Worm (Caenorhabditis elegans) whole organism, L2 larva: ENCODE measurements around the gene pqn-16.

Experiments
- C34F6.9 ChIP-seq: fragments of 150-350 bp; optimal IDR thresholded peaks from 2 replicates; lab custom pipeline; 2014; ENCODE audit warnings: missing biosample characterization, missing genetic modification characterization
- F13H6.1 ChIP-seq: sonication (generic microtip); optimal IDR thresholded peaks from 2 replicates; lab custom pipeline; 2016; ENCODE audit warnings: missing genetic modification characterization, missing compliant biosample characterization
- aly-2 ChIP-seq: fragments of 150-350 bp; optimal IDR thresholded peaks from 2 replicates; lab custom pipeline; 2014; ENCODE audit warnings: missing biosample characterization, missing genetic modification characterization
- ama-1 ChIP-seq: fragments of 150-350 bp; optimal IDR thresholded peaks from 2 replicates; lab custom pipeline; 2018; ENCODE audit warnings: inconsistent platforms
- blmp-1 ChIP-seq: sonication (generic microtip); optimal IDR thresholded peaks from 2 replicates; lab custom pipeline; 2017; ENCODE audit warnings: missing genetic modification characterization, mild to moderate bottlenecking, missing compliant biosample characterization, antibody characterized with exemption, moderate library complexity; ENCODE audit not compliant: insufficient read depth
- ceh-16 ChIP-seq: fragments of 150-350 bp; optimal IDR thresholded peaks from 2 replicates; lab custom pipeline; 2014; ENCODE audit warnings: missing biosample characterization, missing genetic modification characterization
- ceh-82 ChIP-seq: fragments of 150-350 bp; optimal IDR thresholded peaks from 2 replicates; lab custom pipeline; 2014; ENCODE audit warnings: missing biosample characterization, missing genetic modification characterization
- crh-2 ChIP-seq: sonication (generic microtip); optimal IDR thresholded peaks from 2 replicates; lab custom pipeline; 2017; ENCODE audit warnings: missing biosample characterization, missing genetic modification characterization
- elt-1 ChIP-seq: fragments of 150-350 bp; optimal IDR thresholded peaks from 2 replicates; lab custom pipeline; 2014; ENCODE audit warnings: missing biosample characterization, missing genetic modification characterization
- elt-3 ChIP-seq: sonication (generic microtip); optimal IDR thresholded peaks from 2 replicates; lab custom pipeline; 2017; ENCODE audit warnings: missing biosample characterization, missing genetic modification characterization
- fos-1 ChIP-seq: fragments of 150-350 bp; optimal IDR thresholded peaks from 2 replicates; lab custom pipeline; 2014; ENCODE audit warnings: missing biosample characterization, missing genetic modification characterization
- gmeb-1 ChIP-seq: fragments of 150-350 bp; optimal IDR thresholded peaks from 2 replicates; lab custom pipeline; 2014; ENCODE audit warnings: missing biosample characterization, missing genetic modification characterization
- lsy-2 ChIP-seq, 2 experiments: fragments of 150-350 bp in 1 of 2; sonication (generic microtip) in 1 of 2; optimal IDR thresholded peaks; 2 replicates each; lab custom pipeline; 2014 to 2017; ENCODE audit warnings: missing biosample characterization in 2 of 2, missing genetic modification characterization in 2 of 2
- mab-5 ChIP-seq: fragments of 150-350 bp; optimal IDR thresholded peaks from 2 replicates; lab custom pipeline; 2014; ENCODE audit warnings: missing biosample characterization, missing genetic modification characterization
- mbf-1 ChIP-seq: sonication (generic microtip); optimal IDR thresholded peaks from 2 replicates; lab custom pipeline; 2017; ENCODE audit warnings: missing biosample characterization, missing genetic modification characterization
- mdl-1 ChIP-seq, 2 experiments: fragments of 150-350 bp in 1 of 2; sonication (generic microtip) in 1 of 2; optimal IDR thresholded peaks; 2 replicates each; lab custom pipeline; 2017; ENCODE audit warnings: missing biosample characterization in 2 of 2, missing genetic modification characterization in 2 of 2
- nhr-10 ChIP-seq: sonication (generic microtip); optimal IDR thresholded peaks from 2 replicates; lab custom pipeline; 2017; ENCODE audit warnings: missing biosample characterization, missing genetic modification characterization
- nhr-11 ChIP-seq: fragments of 150-350 bp; optimal IDR thresholded peaks from 2 replicates; lab custom pipeline; 2014; ENCODE audit warnings: missing biosample characterization, missing genetic modification characterization
- nhr-12 ChIP-seq: fragments of 150-350 bp; optimal IDR thresholded peaks from 2 replicates; lab custom pipeline; 2014; ENCODE audit warnings: missing biosample characterization, missing genetic modification characterization
- nhr-129 ChIP-seq: fragments of 150-350 bp; optimal IDR thresholded peaks from 2 replicates; lab custom pipeline; 2014; ENCODE audit warnings: missing biosample characterization, missing genetic modification characterization
- nhr-21 ChIP-seq: fragments of 150-350 bp; optimal IDR thresholded peaks from 2 replicates; lab custom pipeline; 2014; ENCODE audit warnings: missing biosample characterization, missing genetic modification characterization
- nhr-23 ChIP-seq: fragments of 150-350 bp; optimal IDR thresholded peaks from 2 replicates; lab custom pipeline; 2014; ENCODE audit warnings: missing biosample characterization, missing genetic modification reagents, missing genetic modification characterization
- nhr-237 ChIP-seq: fragments of 150-350 bp; optimal IDR thresholded peaks from 2 replicates; lab custom pipeline; 2014; ENCODE audit warnings: missing biosample characterization, missing genetic modification characterization
- nhr-25 ChIP-seq: fragments of 150-350 bp; sonication (generic microtip); optimal IDR thresholded peaks from 3 replicates; lab custom pipeline; 2014; ENCODE audit warnings: missing biosample characterization, missing genetic modification characterization
- nhr-77 ChIP-seq: fragments of 150-350 bp; optimal IDR thresholded peaks from 2 replicates; lab custom pipeline; 2014; ENCODE audit warnings: missing biosample characterization, missing genetic modification characterization
- sem-4 ChIP-seq: fragments of 150-350 bp; optimal IDR thresholded peaks from 2 replicates; lab custom pipeline; 2014; ENCODE audit warnings: missing biosample characterization, missing genetic modification reagents, missing genetic modification characterization
- skn-1 ChIP-seq: sonication (generic microtip); optimal IDR thresholded peaks from 2 replicates; lab custom pipeline; 2017; ENCODE audit warnings: missing biosample characterization, missing genetic modification characterization
- sma-3 ChIP-seq: sonication (generic microtip); optimal IDR thresholded peaks from 2 replicates; lab custom pipeline; 2016; ENCODE audit warnings: missing genetic modification reagents, missing genetic modification characterization, missing compliant biosample characterization
- sma-9 ChIP-seq, 2 experiments: fragments of 150-350 bp in 1 of 2; sonication (generic microtip) in 1 of 2; optimal IDR thresholded peaks; 2 replicates each; lab custom pipeline; 2014 to 2016; ENCODE audit warnings: missing genetic modification characterization in 2 of 2, mild to moderate bottlenecking in 1 of 2, missing biosample characterization in 1 of 2, missing compliant biosample characterization in 1 of 2, missing genetic modification reagents in 1 of 2, moderate library complexity in 1 of 2
- snpc-4 ChIP-seq: fragments of 150-350 bp; optimal IDR thresholded peaks from 2 replicates; lab custom pipeline; 2014; ENCODE audit warnings: missing biosample characterization, missing genetic modification characterization
- unc-62 ChIP-seq: fragments of 150-350 bp; optimal IDR thresholded peaks from 2 replicates; lab custom pipeline; 2014; ENCODE audit warnings: missing biosample characterization, missing genetic modification reagents, missing genetic modification characterization
- zag-1 ChIP-seq: fragments of 150-350 bp; optimal IDR thresholded peaks from 2 replicates; lab custom pipeline; 2014; ENCODE audit warnings: missing biosample characterization, missing genetic modification characterization
- ztf-1 ChIP-seq: fragments of 200-800 bp; sonication (Bioruptor generic); conservative IDR thresholded peaks from 2 replicates; pipeline ENCODE4 v1.3.6; 2022; ENCODE audit warnings: missing genetic modification characterization, missing compliant biosample characterization
- ztf-11 ChIP-seq: sonication (generic microtip); optimal IDR thresholded peaks from 2 replicates; lab custom pipeline; 2017; ENCODE audit warnings: missing biosample characterization, missing genetic modification characterization

pqn-16 gene

ce11 chrV:9141297-9141696 lies 32.6 kb upstream of the pqn-16 start, which contains the start of gene pitr-3:
pitr-3 (minus strand) TSS chrV:9141397.
- no peak for TF ChIP-seq mbf-1 (tag; lab: Kevin White, UChicago)
- no peak for TF ChIP-seq elt-3 (tag; lab: Kevin White, UChicago)
- TF ChIP-seq unc-62: no peak
- no peak for TF ChIP-seq nhr-25 (tag; lab: Kevin White, UChicago)
- no peak for TF ChIP-seq skn-1 (tag; lab: Kevin White, UChicago)
- TF ChIP-seq nhr-129 (tag; lab: Kevin White, UChicago): no peak
- TF ChIP-seq C34F6.9 (tag; lab: Kevin White, UChicago): no peak
- TF ChIP-seq sem-4 (tag; lab: Kevin White, UChicago): no peak
- TF ChIP-seq ztf-1 (GFP tag; lab: Robert Waterston, UW): no peak
- TF ChIP-seq elt-1 (tag; lab: Kevin White, UChicago): no peak
- no peak for TF ChIP-seq nhr-12 (tag; lab: Kevin White, UChicago)
- no peak for TF ChIP-seq ama-1 (lab: Kevin White, UChicago)
- no peak for TF ChIP-seq ztf-11 (tag; lab: Kevin White, UChicago)
- TF ChIP-seq mab-5 (tag; lab: Kevin White, UChicago): no peak
- no peak for TF ChIP-seq nhr-21
- no peak for TF ChIP-seq crh-2 (tag; lab: Kevin White, UChicago)
- TF ChIP-seq, all 48 proteins: peak for 0

- TF ChIP-seq sma-9 (GFP tag; optimal IDR thresholded peaks at IDR 0.05; lab: Kevin White, UChicago): peak; percentile 60
- TF ChIP-seq sma-9 (tag; optimal IDR thresholded peaks at IDR 0.05; lab: Kevin White, UChicago): no peak
- no peak for TF ChIP-seq C34F6.9 (tag; lab: Kevin White, UChicago)
- peak; percentile 33 for TF ChIP-seq nhr-21
- peak; percentile 31 for TF ChIP-seq sma-3
- no peak for TF ChIP-seq nhr-129 (tag; lab: Kevin White, UChicago)
Observed at ce11 chrV:9143896-9144295, 30.0 kb upstream of the pqn-16 start.

ce11 chrV:9146196-9146595 lies 27.7 kb upstream of the pqn-16 start:
- TF ChIP-seq zag-1 (tag; lab: Kevin White, UChicago): no peak
- TF ChIP-seq nhr-11 (tag; lab: Kevin White, UChicago): no peak
- TF ChIP-seq sma-9 (GFP tag; optimal IDR thresholded peaks at IDR 0.05; lab: Kevin White, UChicago): peak; percentile 2
- no peak for TF ChIP-seq sma-9 (tag; optimal IDR thresholded peaks at IDR 0.05; lab: Kevin White, UChicago)
- no peak for TF ChIP-seq nhr-23
- TF ChIP-seq aly-2 (tag; lab: Kevin White, UChicago): no peak
- no peak for TF ChIP-seq lsy-2 (tag; optimal IDR thresholded peaks at IDR 0.05; lab: Kevin White, UChicago)
- TF ChIP-seq gmeb-1 (tag; lab: Kevin White, UChicago): peak; percentile 22
- no peak for TF ChIP-seq ztf-1 (GFP tag; lab: Robert Waterston, UW)
- no peak for TF ChIP-seq nhr-12 (tag; lab: Kevin White, UChicago)
- no peak for TF ChIP-seq nhr-77 (tag; lab: Kevin White, UChicago)
- TF ChIP-seq nhr-10 (tag; lab: Kevin White, UChicago): no peak
- TF ChIP-seq ceh-16 (tag; lab: Kevin White, UChicago): no peak
- TF ChIP-seq fos-1: peak; percentile 16
- TF ChIP-seq blmp-1 (tag; lab: Kevin White, UChicago): no peak
- no peak for TF ChIP-seq elt-1 (tag; lab: Kevin White, UChicago)

- TF ChIP-seq nhr-237 (tag; lab: Kevin White, UChicago): no peak
- TF ChIP-seq mdl-1 (tag; optimal IDR thresholded peaks at IDR 0.05; lab: Kevin White, UChicago): no peak
- TF ChIP-seq ceh-82: no peak
- peak; percentile 50 for TF ChIP-seq nhr-21
- no peak for TF ChIP-seq nhr-23
- TF ChIP-seq nhr-25 (tag; lab: Kevin White, UChicago): peak; percentile 47
- no peak for TF ChIP-seq snpc-4 (tag; lab: Kevin White, UChicago)
- TF ChIP-seq aly-2 (tag; lab: Kevin White, UChicago): no peak
- no peak for TF ChIP-seq crh-2 (tag; lab: Kevin White, UChicago)
- no peak for TF ChIP-seq nhr-10 (tag; lab: Kevin White, UChicago)
- no peak for TF ChIP-seq nhr-12 (tag; lab: Kevin White, UChicago)
- no peak for TF ChIP-seq C34F6.9 (tag; lab: Kevin White, UChicago)
- no peak for TF ChIP-seq ama-1 (lab: Kevin White, UChicago)
- TF ChIP-seq gmeb-1 (tag; lab: Kevin White, UChicago): no peak
- TF ChIP-seq nhr-129 (tag; lab: Kevin White, UChicago): peak; percentile 23
- TF ChIP-seq ztf-11 (tag; lab: Kevin White, UChicago): no peak
- TF ChIP-seq elt-1 (tag; lab: Kevin White, UChicago): no peak
- no peak for TF ChIP-seq F13H6.1 (tag; lab: Kevin White, UChicago)
- TF ChIP-seq skn-1 (tag; lab: Kevin White, UChicago): no peak
- TF ChIP-seq sma-3: peak; percentile 29
- TF ChIP-seq zag-1 (tag; lab: Kevin White, UChicago): no peak
- TF ChIP-seq sma-9 (GFP tag; optimal IDR thresholded peaks at IDR 0.05; lab: Kevin White, UChicago): peak; percentile 35
- no peak for TF ChIP-seq sma-9 (tag; optimal IDR thresholded peaks at IDR 0.05; lab: Kevin White, UChicago)
Observed at ce11 chrV:9146849-9147557, 26.9 kb upstream of the pqn-16 start, which contains the start of gene spl-2. spl-2 (minus strand) TSS chrV:9146899.
